Fruit fly (Drosophila melanogaster) whole organism, embryonic: ENCODE measurements around the gene CG18135.

Experiments used
- Aef1 ChIP-seq: fragments of 200-800 bp; sonication (Bioruptor generic); IDR thresholded peaks from 3 replicates; pipeline ENCODE4 v1.3.6; 2022; ENCODE audit warnings: missing biosample characterization, missing genetic modification characterization
- Blimp-1 ChIP-seq: fragments of 200-800 bp; sonication (Bioruptor generic); optimal IDR thresholded peaks from 3 replicates; lab custom pipeline; 2018; ENCODE audit warnings: missing biosample characterization, missing genetic modification characterization, mild to moderate bottlenecking, moderate library complexity, missing genetic modification reagents
- CG10209 ChIP-seq: fragments of 200-800 bp; sonication (Bioruptor generic); optimal IDR thresholded peaks from 3 replicates; lab custom pipeline; 2017; ENCODE audit warnings: missing biosample characterization, mild to moderate bottlenecking, missing genetic modification characterization, missing genetic modification reagents
- CG12391 ChIP-seq: fragments of 200-800 bp; sonication (Bioruptor generic); optimal IDR thresholded peaks from 3 replicates; lab custom pipeline; 2018; ENCODE audit warnings: missing biosample characterization, mild to moderate bottlenecking, missing genetic modification characterization, moderate library complexity
- CG12744 ChIP-seq: fragments of 200-800 bp; sonication (Bioruptor generic); optimal IDR thresholded peaks from 2 replicates; lab custom pipeline; 2016; ENCODE audit warnings: missing biosample characterization, missing genetic modification characterization
- CG13123 ChIP-seq: fragments of 200-800 bp; sonication (Bioruptor generic); optimal IDR thresholded peaks from 2 replicates; lab custom pipeline; 2016; ENCODE audit warnings: missing biosample characterization, missing genetic modification characterization
- CG14965 ChIP-seq: fragments of 200-800 bp; sonication (Bioruptor generic); optimal IDR thresholded peaks from 2 replicates; lab custom pipeline; 2016; ENCODE audit warnings: missing biosample characterization, missing genetic modification characterization, borderline replicate concordance
- CG15269 ChIP-seq: fragments of 200-800 bp; sonication (Bioruptor generic); optimal IDR thresholded peaks from 2 replicates; lab custom pipeline; 2018; ENCODE audit warnings: missing biosample characterization, mild to moderate bottlenecking, missing genetic modification characterization, moderate library complexity
- CG17802 ChIP-seq: fragments of 200-800 bp; sonication (Bioruptor generic); optimal IDR thresholded peaks from 2 replicates; lab custom pipeline; 2018; ENCODE audit warnings: missing biosample characterization, mild to moderate bottlenecking, missing genetic modification characterization, moderate library complexity
- CG33557 ChIP-seq: fragments of 200-800 bp; sonication (Bioruptor generic); optimal IDR thresholded peaks from 2 replicates; lab custom pipeline; 2019; ENCODE audit warnings: missing biosample characterization, mild to moderate bottlenecking, missing genetic modification characterization, moderate library complexity
- CG34224 ChIP-seq: fragments of 200-800 bp; sonication (Bioruptor generic); IDR thresholded peaks from 3 replicates; pipeline ENCODE4 v1.3.6; 2022; ENCODE audit warnings: missing biosample characterization, missing genetic modification characterization; ENCODE audit not compliant: partially characterized antibody
- CG4730 ChIP-seq: fragments of 200-800 bp; sonication (Bioruptor generic); IDR thresholded peaks from 2 replicates; pipeline ENCODE4 v1.3.6; 2022; ENCODE audit warnings: missing biosample characterization, missing genetic modification characterization
- CG9215 ChIP-seq: fragments of 200-800 bp; sonication (Bioruptor generic); IDR thresholded peaks from 2 replicates; pipeline ENCODE4 v1.3.6; 2022; ENCODE audit warnings: missing biosample characterization, missing genetic modification characterization
- CG9437 ChIP-seq: fragments of 200-800 bp; sonication (Bioruptor generic); optimal IDR thresholded peaks from 2 replicates; lab custom pipeline; 2018; ENCODE audit warnings: missing biosample characterization, mild to moderate bottlenecking, missing genetic modification characterization
- CG9797 ChIP-seq: fragments of 200-800 bp; sonication (Bioruptor generic); optimal IDR thresholded peaks from 3 replicates; lab custom pipeline; 2018; ENCODE audit warnings: missing biosample characterization, mild to moderate bottlenecking, missing genetic modification characterization
- Dip2 ChIP-seq: fragments of 200-800 bp; sonication (Bioruptor generic); IDR thresholded peaks from 2 replicates; pipeline ENCODE4 v1.3.6; 2022; ENCODE audit warnings: missing biosample characterization, missing genetic modification characterization
- Eip74EF ChIP-seq, 2 experiments: fragments of 200-800 bp in 1 of 2; fragments of >200 bp in 1 of 2; sonication (Bioruptor generic) in 1 of 2; optimal IDR thresholded peaks; 2 replicates each; lab custom pipeline; 2017 to 2019; ENCODE audit warnings: missing biosample characterization in 2 of 2, missing genetic modification characterization in 2 of 2, mild to moderate bottlenecking in 1 of 2, moderate library complexity in 1 of 2
- Ets97D ChIP-seq: fragments of 200-800 bp; sonication (Bioruptor generic); optimal IDR thresholded peaks from 3 replicates; lab custom pipeline; 2016; ENCODE audit warnings: missing biosample characterization, missing genetic modification characterization
- Fer3 ChIP-seq: fragments of 200-800 bp; sonication (Bioruptor generic); optimal IDR thresholded peaks from 2 replicates; lab custom pipeline; 2018; ENCODE audit warnings: missing biosample characterization, mild to moderate bottlenecking, missing genetic modification characterization, moderate library complexity
- Hsf ChIP-seq: fragments of 200-800 bp; sonication (Bioruptor generic); optimal IDR thresholded peaks from 3 replicates; lab custom pipeline; 2016; ENCODE audit warnings: missing biosample characterization, missing genetic modification characterization
- Optix ChIP-seq: fragments of 200-800 bp; sonication (Bioruptor generic); IDR thresholded peaks from 3 replicates; pipeline ENCODE4 v1.3.6; 2022; ENCODE audit warnings: missing biosample characterization, missing genetic modification characterization
- Poxn ChIP-seq: fragments of 200-800 bp; sonication (Bioruptor generic); IDR thresholded peaks from 2 replicates; pipeline ENCODE4 v1.3.6; 2022; ENCODE audit warnings: missing biosample characterization, missing genetic modification characterization
- Rx ChIP-seq: fragments of 200-800 bp; sonication (Bioruptor generic); IDR thresholded peaks from 2 replicates; pipeline ENCODE4 v1.3.6; 2022; ENCODE audit warnings: missing biosample characterization, missing genetic modification characterization
- Tbp ChIP-seq: fragments of >200 bp; optimal IDR thresholded peaks from 2 replicates; lab custom pipeline; 2018; ENCODE audit warnings: missing biosample characterization, missing genetic modification characterization
- Xbp1 ChIP-seq: fragments of 200-800 bp; sonication (Bioruptor generic); optimal IDR thresholded peaks from 3 replicates; lab custom pipeline; 2016; ENCODE audit warnings: missing biosample characterization, mild to moderate bottlenecking, missing genetic modification characterization
- abd-A ChIP-seq: fragments of 200-800 bp; sonication (Bioruptor generic); optimal IDR thresholded peaks from 3 replicates; lab custom pipeline; 2019; ENCODE audit warnings: missing biosample characterization, mild to moderate bottlenecking, missing genetic modification characterization, moderate library complexity
- aop ChIP-seq: fragments of 200-800 bp; sonication (Bioruptor generic); IDR thresholded peaks from 2 replicates; pipeline ENCODE4 v1.3.6; 2022; ENCODE audit warnings: missing biosample characterization, missing genetic modification characterization
- ap ChIP-seq: fragments of 200-800 bp; sonication (Bioruptor generic); IDR thresholded peaks from 2 replicates; pipeline ENCODE4 v1.3.6; 2022; ENCODE audit warnings: missing biosample characterization, missing genetic modification characterization
- crol ChIP-seq: fragments of 200-800 bp; sonication (Bioruptor generic); IDR thresholded peaks from 2 replicates; pipeline ENCODE4 v1.3.6; 2022; ENCODE audit warnings: missing biosample characterization, missing genetic modification characterization
- dmrt11E ChIP-seq: fragments of 200-800 bp; sonication (Bioruptor generic); optimal IDR thresholded peaks from 3 replicates; lab custom pipeline; 2018; ENCODE audit warnings: missing biosample characterization, mild to moderate bottlenecking, missing genetic modification characterization, moderate library complexity
- ftz-f1 ChIP-seq: fragments of 200-800 bp; sonication (Bioruptor generic); optimal IDR thresholded peaks from 2 replicates; lab custom pipeline; 2016; ENCODE audit warnings: missing biosample characterization, missing genetic modification characterization
- lola ChIP-seq, 3 experiments: fragments of >200 bp in 2 of 3; fragments of 200-800 bp in 1 of 3; sonication (Bioruptor generic) in 1 of 3; optimal IDR thresholded peaks; 2 replicates each; lab custom pipeline; 2017 to 2019; ENCODE audit warnings: missing biosample characterization in 3 of 3, missing genetic modification characterization in 3 of 3, mild to moderate bottlenecking in 1 of 3, moderate library complexity in 1 of 3
- mirr ChIP-seq: fragments of 200-800 bp; sonication (Bioruptor generic); optimal IDR thresholded peaks from 3 replicates; lab custom pipeline; 2018; ENCODE audit warnings: missing biosample characterization, mild to moderate bottlenecking, missing genetic modification characterization
- nerfin-2 ChIP-seq: fragments of 200-800 bp; sonication (Bioruptor generic); IDR thresholded peaks from 2 replicates; pipeline ENCODE4 v1.3.6; 2022; ENCODE audit warnings: missing biosample characterization, missing genetic modification characterization; ENCODE audit not compliant: partially characterized antibody
- onecut ChIP-seq: fragments of 200-800 bp; sonication (Bioruptor generic); IDR thresholded peaks from 2 replicates; pipeline ENCODE4 v1.3.6; 2022; ENCODE audit warnings: missing biosample characterization, missing genetic modification characterization
- otp ChIP-seq: fragments of 200-800 bp; sonication (Bioruptor generic); IDR thresholded peaks from 3 replicates; pipeline ENCODE4, ENCODE4 v1.3.6; 2022; ENCODE audit warnings: missing biosample characterization, missing genetic modification characterization
- pan ChIP-seq, 4 experiments: fragments of >200 bp in 3 of 4; fragments of 200-800 bp in 1 of 4; sonication (Bioruptor generic) in 1 of 4; optimal IDR thresholded peaks in 3 of 4; IDR thresholded peaks in 1 of 4; 2 replicates each; pipeline versions ENCODE4 v1.3.6 to Lab custom; 2017 to 2022; ENCODE audit warnings: missing biosample characterization in 2 of 4, missing genetic modification characterization in 2 of 4, mixed read lengths in 1 of 4
- pho ChIP-seq: fragments of 200-800 bp; sonication (Bioruptor generic); optimal IDR thresholded peaks from 2 replicates; lab custom pipeline; 2016; ENCODE audit warnings: missing biosample characterization, missing genetic modification characterization
- run ChIP-seq: fragments of 200-800 bp; sonication (Bioruptor generic); optimal IDR thresholded peaks from 3 replicates; lab custom pipeline; 2018; ENCODE audit warnings: missing biosample characterization, mild to moderate bottlenecking, missing genetic modification characterization
- stc ChIP-seq: fragments of 200-800 bp; sonication (Bioruptor generic); IDR thresholded peaks from 2 replicates; pipeline ENCODE4 v1.3.6; 2022; ENCODE audit warnings: missing biosample characterization, missing genetic modification characterization
- tin ChIP-seq: fragments of 200-800 bp; sonication (Bioruptor generic); optimal IDR thresholded peaks from 3 replicates; lab custom pipeline; 2016; ENCODE audit warnings: missing biosample characterization, missing genetic modification characterization
- tup ChIP-seq: fragments of 200-800 bp; sonication (Bioruptor generic); optimal IDR thresholded peaks from 2 replicates; lab custom pipeline; 2016; ENCODE audit warnings: missing biosample characterization, mild to moderate bottlenecking, missing genetic modification characterization, moderate library complexity
- vfl ChIP-seq: fragments of 200-800 bp; sonication (Bioruptor generic); optimal IDR thresholded peaks from 2 replicates; lab custom pipeline; 2016; ENCODE audit warnings: missing biosample characterization, missing genetic modification characterization
- wdn ChIP-seq: fragments of 200-800 bp; sonication (Bioruptor generic); IDR thresholded peaks from 2 replicates; pipeline ENCODE4 v1.3.6; 2022; ENCODE audit warnings: missing biosample characterization, missing genetic modification characterization
- zf30C ChIP-seq: fragments of 200-800 bp; sonication (Bioruptor generic); optimal IDR thresholded peaks from 3 replicates; lab custom pipeline; 2018; ENCODE audit warnings: missing biosample characterization, mild to moderate bottlenecking, missing genetic modification characterization
- zfh2 ChIP-seq: fragments of 200-800 bp; sonication (Bioruptor generic); optimal IDR thresholded peaks from 2 replicates; lab custom pipeline; 2016; ENCODE audit warnings: missing biosample characterization, missing genetic modification characterization

The CG18135 gene

dm6 chr3L:18984661-18985060 is 13.4 kb downstream of the CG18135 start, which contains the start of gene CG14075 (continued):
- TF ChIP-seq wdn (GFP tag; lab: Robert Waterston, UW) = no peak

DNA sequence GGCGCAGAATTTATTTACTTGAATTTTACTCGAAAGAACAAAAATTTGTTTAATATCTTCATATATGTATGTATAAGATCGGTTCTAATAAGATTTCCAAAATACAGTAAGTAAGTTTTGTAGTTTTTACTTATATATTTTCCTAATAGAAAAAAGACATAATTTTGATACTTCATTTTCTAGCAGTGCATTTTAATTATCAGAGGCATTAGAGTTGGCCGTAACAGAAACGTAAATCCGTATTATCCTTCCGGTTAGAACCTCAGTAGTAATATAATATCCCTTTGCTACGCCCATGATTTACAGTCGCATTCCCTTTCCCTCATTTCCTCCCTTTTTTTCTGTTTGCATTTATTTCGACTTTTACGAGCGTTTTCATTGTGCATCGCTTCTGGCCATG is 21.4 kb downstream of the CG18135 start:
- TF ChIP-seq CG13123 (GFP tag; lab: Kevin White, UChicago) (no peak), zf30C (no peak), Ets97D (GFP tag; lab: Kevin White, UChicago) (no peak), CG15269 (tag; lab: Kevin White, UChicago) (no peak), CG17802 (tag; lab: Kevin White, UChicago) (no peak), mirr (GFP tag; lab: Kevin White, UChicago) (no peak), tin (GFP tag; lab: Kevin White, UChicago) (no peak), CG9215 (GFP tag; lab: Robert Waterston, UW) (no peak), zfh2 (GFP tag; lab: Kevin White, UChicago) (no peak), CG34224 (GFP tag; lab: Robert Waterston, UW) (no peak), nerfin-2 (GFP tag; lab: Robert Waterston, UW) (no peak), otp (GFP tag; lab: Robert Waterston, UW) (no peak), Aef1 (GFP tag; lab: Robert Waterston, UW) (no peak), CG33557 (GFP tag; lab: Kevin White, UChicago) (no peak), lola (GFP tag; optimal IDR thresholded peaks at IDR 0.05; lab: Kevin White, UChicago) (no peak), CG4730 (GFP tag; lab: Robert Waterston, UW) (no peak), ap (no peak), pan (optimal IDR thresholded peaks at IDR 0.05; lab: Kevin White, UChicago) (no peak), pan (GFP tag; optimal IDR thresholded peaks at IDR 0.05 in 1 of 2, IDR thresholded peaks at IDR 0.05 in 1 of 2) (no peak)

- TF ChIP-seq Optix (GFP tag; lab: Robert Waterston, UW) (0 out of 3 replicates have a peak, but pooled peaks have one; percentile 51), Hsf (GFP tag; lab: Kevin White, UChicago) (peak; percentile 10), aop (GFP tag; lab: Robert Waterston, UW) (no peak), CG9797 (no peak), Blimp-1 (GFP tag; lab: Kevin White, UChicago) (no peak), pho (GFP tag; lab: Kevin White, UChicago) (no peak), Xbp1 (GFP tag; lab: Kevin White, UChicago) (no peak), run (tag; lab: Kevin White, UChicago) (no peak), tup (GFP tag; lab: Kevin White, UChicago) (no peak), ftz-f1 (GFP tag; lab: Kevin White, UChicago) (peak; percentile 30), Tbp (GFP tag; lab: Kevin White, UChicago) (no peak), Fer3 (no peak), vfl (GFP tag; lab: Kevin White, UChicago) (no peak), Poxn (no peak), CG12744 (GFP tag; lab: Kevin White, UChicago) (no peak), onecut (GFP tag; lab: Robert Waterston, UW) (peak; percentile 13; the same call in 1 of the 2 replicates), CG9437 (GFP tag; lab: Kevin White, UChicago) (peak; percentile 34), dmrt11E (tag; lab: Kevin White, UChicago) (no peak), CG13123 (GFP tag; lab: Kevin White, UChicago) (no peak), stc (no peak), crol (no peak), CG10209 (GFP tag; lab: Kevin White, UChicago) (no peak), Eip74EF (GFP tag; optimal IDR thresholded peaks at IDR 0.05; lab: Kevin White, UChicago) (no peak), CG12391 (no peak), Rx (GFP tag; lab: Robert Waterston, UW) (no peak), Dip2 (GFP tag; lab: Robert Waterston, UW) (no peak), abd-A (tag; lab: Kevin White, UChicago) (peak; percentile 2), CG14965 (GFP tag; lab: Kevin White, UChicago) (peak; percentile 77)
These were observed 29.7 kb downstream of the CG18135 start for dm6 chr3L:18968193-18968969.
